Worm (Caenorhabditis elegans) whole organism, dauer: ENCODE measurements around the gene W04D2.4.

Experiments
- unc-62 ChIP-seq: sonication (generic microtip); optimal IDR thresholded peaks from 2 replicates; lab custom pipeline; 2017; ENCODE audit warnings: missing biosample characterization, missing genetic modification reagents, missing genetic modification characterization

W04D2.4 gene

ce11 chrV:12497725-12498263 lies at the start of gene W04D2.4, which contains the start of gene rbm-25:
W04D2.4 (minus strand) TSS chrV:12497755.
rbm-25 (plus strand) TSS chrV:12498213.
- TF ChIP-seq unc-62 (GFP tag; lab: Kevin White, UChicago): no peak

ce11 chrV:12542683-12543319 lies 45.2 kb upstream of the W04D2.4 start:
- no peak for TF ChIP-seq unc-62 (GFP tag; lab: Kevin White, UChicago)

- TF ChIP-seq unc-62 (GFP tag; lab: Kevin White, UChicago): no peak
These were observed 43.7 kb upstream of the W04D2.4 start for ce11 chrV:12541207-12541606.

ce11 chrV:12540739-12541138 lies 43.2 kb upstream of the W04D2.4 start, which contains the start of gene F45D3.2:
F45D3.2 (plus strand) TSS chrV:12541039.
- no peak for TF ChIP-seq unc-62 (GFP tag; lab: Kevin White, UChicago)

- TF ChIP-seq unc-62 (GFP tag; lab: Kevin White, UChicago): no peak
These were observed 42.5 kb upstream of the W04D2.4 start for ce11 chrV:12540018-12540417.

- no peak for TF ChIP-seq unc-62 (GFP tag; lab: Kevin White, UChicago)
These were observed 41.7 kb upstream of the W04D2.4 start for ce11 chrV:12538984-12539852.

- TF ChIP-seq unc-62 (GFP tag; lab: Kevin White, UChicago): no peak
These were observed 40.0 kb upstream of the W04D2.4 start for ce11 chrV:12537505-12537904.

ce11 chrV:12536409-12537038 lies 39.0 kb upstream of the W04D2.4 start:
- no peak for TF ChIP-seq unc-62 (GFP tag; lab: Kevin White, UChicago)

- no peak for TF ChIP-seq unc-62 (GFP tag; lab: Kevin White, UChicago)
These were observed 37.4 kb upstream of the W04D2.4 start for ce11 chrV:12534941-12535340.

- peak; percentile 25 for TF ChIP-seq unc-62 (GFP tag; lab: Kevin White, UChicago)
These were observed 36.1 kb upstream of the W04D2.4 start for ce11 chrV:12533635-12534150.

- no peak for TF ChIP-seq unc-62 (GFP tag; lab: Kevin White, UChicago)
These were observed 34.8 kb upstream of the W04D2.4 start for ce11 chrV:12532369-12532768.

- TF ChIP-seq unc-62 (GFP tag; lab: Kevin White, UChicago): no peak
These were observed 33.5 kb upstream of the W04D2.4 start for ce11 chrV:12531084-12531483.

- no peak for TF ChIP-seq unc-62 (GFP tag; lab: Kevin White, UChicago)
These were observed 32.6 kb upstream of the W04D2.4 start for ce11 chrV:12530129-12530528.

- no peak for TF ChIP-seq unc-62 (GFP tag; lab: Kevin White, UChicago)
These were observed 31.4 kb upstream of the W04D2.4 start for ce11 chrV:12528919-12529318.

- no peak for TF ChIP-seq unc-62 (GFP tag; lab: Kevin White, UChicago)
These were observed 29.2 kb upstream of the W04D2.4 start, which contains the start of gene F45D3.1 for ce11 chrV:12526758-12527157. F45D3.1 (plus strand) TSS chrV:12527058.
